Fruit fly (Drosophila melanogaster): Measurements from ENCODE around the gene Spg7.

Gene Spg7

dm6 chrX:2708156-2708734 lies 10.2 kb upstream of the Spg7 start, which contains the start of gene CG2681 (continued):
- TF ChIP-seq ind (GFP tag; optimal IDR thresholded peaks at IDR 0.05) (peak; percentile 45), CG14014 (GFP tag; IDR thresholded peaks at IDR 0.05) (peak; percentile 45), CG18262 (tag; optimal IDR thresholded peaks at IDR 0.05) (no peak), CG7745 (tag; optimal IDR thresholded peaks at IDR 0.05) (no peak), gcm (GFP tag; optimal IDR thresholded peaks at IDR 0.05) (no peak), CG6791 (GFP tag; IDR thresholded peaks at IDR 0.05; ENCODE audit: partially characterized antibody) (no peak), CG11560 (tag; IDR thresholded peaks at IDR 0.05) (0 out of 3 replicates have a peak, but pooled peaks have one; percentile 37), Awh (GFP tag; IDR thresholded peaks at IDR 0.05) (peak; percentile 49; the same call in 1 of the 2 replicates), sens (GFP tag) (peak; percentile 72), unc-4 (GFP tag; IDR thresholded peaks at IDR 0.05; ENCODE audit: partially characterized antibody) (no peak), Opbp (GFP tag; IDR thresholded peaks at IDR 0.05; ENCODE audit: partially characterized antibody) (no peak), CG15269 (tag; optimal IDR thresholded peaks at IDR 0.05) (no peak), CG13624 (GFP tag; optimal IDR thresholded peaks at IDR 0.05) (peak; percentile 20), PHDP (tag; optimal IDR thresholded peaks at IDR 0.05) (no peak), jing (GFP tag; optimal IDR thresholded peaks at IDR 0.05) (no peak), fd64A (GFP tag; optimal IDR thresholded peaks at IDR 0.05) (no peak), CG13296 (GFP tag; optimal IDR thresholded peaks at IDR 0.05) (no peak), Gsc (GFP tag; IDR thresholded peaks at IDR 0.05) (no peak), TFAM (GFP tag; optimal IDR thresholded peaks at IDR 0.05) (no peak), psq (GFP tag; optimal IDR thresholded peaks at IDR 0.05) (no peak), CG11723 (GFP tag; optimal IDR thresholded peaks at IDR 0.05) (no peak), Kr (GFP tag; optimal IDR thresholded peaks at IDR 0.05) (no peak), CG4282 (GFP tag; optimal IDR thresholded peaks at IDR 0.05) (no peak), gcm2 (GFP tag; optimal IDR thresholded peaks at IDR 0.05) (no peak), CG11696 (GFP tag; IDR thresholded peaks at IDR 0.05) (0 out of 2 replicates have a peak, but pooled peaks have one; percentile 16), CG10267 (tag; optimal IDR thresholded peaks at IDR 0.05) (no peak), salm (tag; optimal IDR thresholded peaks at IDR 0.05) (no peak), Ada2b (GFP tag; IDR thresholded peaks at IDR 0.05) (peak; percentile 63), crc (GFP tag; optimal IDR thresholded peaks at IDR 0.05) (no peak), CG18011 (GFP tag; optimal IDR thresholded peaks at IDR 0.05) (no peak), lbe (GFP tag; optimal IDR thresholded peaks at IDR 0.05) (no peak), CG13894 (tag; optimal IDR thresholded peaks at IDR 0.05) (no peak), CG1529 (GFP tag; optimal IDR thresholded peaks at IDR 0.05) (no peak), her (GFP tag; optimal IDR thresholded peaks at IDR 0.05) (peak; percentile 15), CG10543 (GFP tag; optimal IDR thresholded peaks at IDR 0.05) (no peak), gsb-n (tag; optimal IDR thresholded peaks at IDR 0.05) (no peak), CG11247 (GFP tag; IDR thresholded peaks at IDR 0.05) (peak; percentile 47), CG14860 (GFP tag; IDR thresholded peaks at IDR 0.05; ENCODE audit: partially characterized antibody) (no peak), CG13775 (GFP tag; optimal IDR thresholded peaks at IDR 0.05) (no peak), CG4820 (GFP tag; optimal IDR thresholded peaks at IDR 0.05) (no peak), CG10147 (GFP tag; optimal IDR thresholded peaks at IDR 0.05) (no peak), Abd-B (GFP tag; optimal IDR thresholded peaks at IDR 0.05) (peak; percentile 12), CG2120 (GFP tag; optimal IDR thresholded peaks at IDR 0.05) (peak; percentile 59), sna (GFP tag; IDR thresholded peaks at IDR 0.05; ENCODE audit: partially characterized antibody) (no peak), CG1233 (GFP tag; optimal IDR thresholded peaks at IDR 0.05) (no peak), Dll (GFP tag; IDR thresholded peaks at IDR 0.05; ENCODE audit: partially characterized antibody) (no peak), so (GFP tag; IDR thresholded peaks at IDR 0.05) (no peak), dpn (GFP tag; optimal IDR thresholded peaks at IDR 0.05) (peak; percentile 22 to 37), CG5245 (GFP tag; optimal IDR thresholded peaks at IDR 0.05) (no peak), mirr (GFP tag; optimal IDR thresholded peaks at IDR 0.05) (no peak)

All from whole organism, embryonic.